Fruit fly (Drosophila melanogaster) whole organism, embryonic: ENCODE data around the gene CG42375.

Source experiments
- Blimp-1 ChIP-seq: fragments of 200-800 bp; sonication (Bioruptor generic); optimal IDR thresholded peaks from 3 replicates; lab custom pipeline; 2018; ENCODE audit warnings: missing biosample characterization, missing genetic modification characterization, mild to moderate bottlenecking, moderate library complexity, missing genetic modification reagents
- CG13287 ChIP-seq: fragments of 200-800 bp; sonication (Bioruptor generic); IDR thresholded peaks from 2 replicates; pipeline ENCODE4 v1.3.6; 2022; ENCODE audit warnings: missing biosample characterization, missing genetic modification characterization; ENCODE audit not compliant: partially characterized antibody
- CG14050 ChIP-seq: fragments of 200-800 bp; sonication (Bioruptor generic); IDR thresholded peaks from 3 replicates; pipeline ENCODE4 v1.3.6; 2022; ENCODE audit warnings: missing biosample characterization, missing genetic modification characterization
- CG17328 ChIP-seq: fragments of 200-800 bp; sonication (Bioruptor generic); IDR thresholded peaks from 2 replicates; pipeline ENCODE4 v1.3.6; 2022; ENCODE audit warnings: missing biosample characterization, missing genetic modification characterization
- CG1832 ChIP-seq: fragments of 200-800 bp; sonication (Bioruptor generic); optimal IDR thresholded peaks from 2 replicates; lab custom pipeline; 2017; ENCODE audit warnings: missing biosample characterization, mild to moderate bottlenecking, missing genetic modification characterization, inconsistent platforms
- CG2116 ChIP-seq: fragments of 200-800 bp; sonication (Bioruptor generic); optimal IDR thresholded peaks from 3 replicates; lab custom pipeline; 2018; ENCODE audit warnings: missing biosample characterization, mild to moderate bottlenecking, missing genetic modification characterization
- CG2678 ChIP-seq: fragments of 200-800 bp; sonication (Bioruptor generic); optimal IDR thresholded peaks from 3 replicates; lab custom pipeline; 2019; ENCODE audit warnings: missing biosample characterization, mild to moderate bottlenecking, missing genetic modification characterization, moderate library complexity
- CG32532 ChIP-seq: fragments of 200-800 bp; sonication (Bioruptor generic); IDR thresholded peaks from 2 replicates; pipeline ENCODE4 v1.3.6; 2022; ENCODE audit warnings: missing biosample characterization, missing genetic modification characterization
- CG34376 ChIP-seq: fragments of 200-800 bp; sonication (Bioruptor generic); optimal IDR thresholded peaks from 2 replicates; lab custom pipeline; 2018; ENCODE audit warnings: missing biosample characterization, mild to moderate bottlenecking, missing genetic modification characterization
- CG34422 ChIP-seq: fragments of 200-800 bp; sonication (Bioruptor generic); IDR thresholded peaks from 3 replicates; pipeline ENCODE4 v1.3.6; 2022; ENCODE audit warnings: missing biosample characterization, missing genetic modification characterization
- CG4360 ChIP-seq: fragments of 200-800 bp; sonication (Bioruptor generic); IDR thresholded peaks from 2 replicates; pipeline ENCODE4 v1.3.6; 2022; ENCODE audit warnings: missing biosample characterization, missing genetic modification characterization
- CG4820 ChIP-seq: fragments of 200-800 bp; sonication (Bioruptor generic); optimal IDR thresholded peaks from 3 replicates; lab custom pipeline; 2016; ENCODE audit warnings: missing biosample characterization, missing genetic modification characterization
- CG6254 ChIP-seq: fragments of 200-800 bp; sonication (Bioruptor generic); optimal IDR thresholded peaks from 3 replicates; lab custom pipeline; 2017; ENCODE audit warnings: mild to moderate bottlenecking, missing biosample characterization, missing genetic modification reagents, missing genetic modification characterization
- CG8765 ChIP-seq: fragments of 200-800 bp; sonication (Bioruptor generic); IDR thresholded peaks from 2 replicates; pipeline ENCODE4 v1.3.6; 2022; ENCODE audit warnings: missing biosample characterization, missing genetic modification characterization
- CG9437 ChIP-seq: fragments of 200-800 bp; sonication (Bioruptor generic); optimal IDR thresholded peaks from 2 replicates; lab custom pipeline; 2018; ENCODE audit warnings: missing biosample characterization, mild to moderate bottlenecking, missing genetic modification characterization
- Dip3 ChIP-seq: fragments of 200-800 bp; sonication (Bioruptor generic); optimal IDR thresholded peaks from 3 replicates; lab custom pipeline; 2016; ENCODE audit warnings: missing biosample characterization, missing genetic modification characterization
- Dll ChIP-seq: fragments of 200-800 bp; sonication (Bioruptor generic); IDR thresholded peaks from 4 replicates; pipeline ENCODE4 v1.3.6; 2022; ENCODE audit warnings: missing biosample characterization, missing genetic modification characterization; ENCODE audit not compliant: partially characterized antibody
- ERR ChIP-seq: fragments of 200-800 bp; sonication (Bioruptor generic); optimal IDR thresholded peaks from 2 replicates; lab custom pipeline; 2016; ENCODE audit warnings: missing biosample characterization, missing genetic modification characterization
- Ets65A ChIP-seq: fragments of 200-800 bp; sonication (Bioruptor generic); peaks from one replicate; lab custom pipeline; 2016; ENCODE audit warnings: missing biosample characterization, missing genetic modification characterization
- Hr3 ChIP-seq: fragments of 200-800 bp; sonication (Bioruptor generic); optimal IDR thresholded peaks from 3 replicates; lab custom pipeline; 2016; ENCODE audit warnings: missing biosample characterization, missing genetic modification characterization
- Hr78 ChIP-seq, 2 experiments: fragments of 200-800 bp in 1 of 2; fragments of >200 bp in 1 of 2; sonication (Bioruptor generic) in 1 of 2; optimal IDR thresholded peaks; 2 replicates each; lab custom pipeline; 2017 to 2019; ENCODE audit warnings: missing biosample characterization in 2 of 2, missing genetic modification characterization in 2 of 2, mild to moderate bottlenecking in 1 of 2, moderate library complexity in 1 of 2
- Jarid2 ChIP-seq: fragments of 200-800 bp; sonication (Bioruptor generic); optimal IDR thresholded peaks from 3 replicates; lab custom pipeline; 2017; ENCODE audit warnings: mild to moderate bottlenecking, missing biosample characterization, missing genetic modification reagents, missing genetic modification characterization
- Max ChIP-seq: fragments of 200-800 bp; sonication (Bioruptor generic); optimal IDR thresholded peaks from 2 replicates; lab custom pipeline; 2016; ENCODE audit warnings: missing biosample characterization, mild to moderate bottlenecking, missing genetic modification characterization
- Med ChIP-seq: fragments of 200-800 bp; sonication (Bioruptor generic); peaks from one replicate; lab custom pipeline; 2016; ENCODE audit warnings: missing biosample characterization, missing genetic modification characterization, mild to moderate bottlenecking, inconsistent platforms, moderate library complexity
- Nf-YB ChIP-seq: fragments of 200-800 bp; sonication (Bioruptor generic); optimal IDR thresholded peaks from 3 replicates; lab custom pipeline; 2019; ENCODE audit warnings: missing biosample characterization, mild to moderate bottlenecking, missing genetic modification characterization, moderate library complexity
- Opbp ChIP-seq: fragments of 200-800 bp; sonication (Bioruptor generic); IDR thresholded peaks from 3 replicates; pipeline ENCODE4 v1.3.6; 2022; ENCODE audit warnings: missing biosample characterization, missing genetic modification characterization; ENCODE audit not compliant: partially characterized antibody
- Pdp1 ChIP-seq, 2 experiments: fragments of 200-800 bp; sonication (Bioruptor generic); optimal IDR thresholded peaks; 3 replicates each; lab custom pipeline; 2016; ENCODE audit warnings: missing biosample characterization in 2 of 2, missing genetic modification characterization in 2 of 2, mild to moderate bottlenecking in 1 of 2, moderate library complexity in 1 of 2
- Rfx ChIP-seq: fragments of 200-800 bp; sonication (Bioruptor generic); IDR thresholded peaks from 2 replicates; pipeline ENCODE4 v1.3.6; 2022; ENCODE audit warnings: missing biosample characterization, missing genetic modification characterization
- Trl ChIP-seq, 3 experiments: fragments of >200 bp in 2 of 3; fragments of 200-800 bp in 1 of 3; sonication (Bioruptor generic) in 1 of 3; optimal IDR thresholded peaks; 2 replicates in 1 of 3; 3 replicates in 2 of 3; lab custom pipeline; 2016 to 2017; ENCODE audit warnings: missing biosample characterization in 1 of 3, missing genetic modification characterization in 1 of 3
- abd-A ChIP-seq: fragments of 200-800 bp; sonication (Bioruptor generic); optimal IDR thresholded peaks from 3 replicates; lab custom pipeline; 2019; ENCODE audit warnings: missing biosample characterization, mild to moderate bottlenecking, missing genetic modification characterization, moderate library complexity
- ac ChIP-seq: fragments of 200-800 bp; sonication (Bioruptor generic); optimal IDR thresholded peaks from 3 replicates; lab custom pipeline; 2017; ENCODE audit warnings: missing biosample characterization, mild to moderate bottlenecking, missing genetic modification characterization
- ase ChIP-seq: fragments of 200-800 bp; sonication (Bioruptor generic); IDR thresholded peaks from 3 replicates; pipeline ENCODE4 v1.3.6; 2022; ENCODE audit warnings: missing biosample characterization, missing genetic modification characterization
- bab2 ChIP-seq: fragments of 200-800 bp; sonication (Bioruptor generic); optimal IDR thresholded peaks from 2 replicates; lab custom pipeline; 2016; ENCODE audit warnings: missing biosample characterization, missing genetic modification characterization
- chm ChIP-seq: fragments of 200-800 bp; sonication (Bioruptor generic); IDR thresholded peaks from 2 replicates; pipeline ENCODE4 v1.3.6; 2022; ENCODE audit warnings: missing biosample characterization, missing genetic modification characterization
- fd64A ChIP-seq: fragments of 200-800 bp; sonication (Bioruptor generic); optimal IDR thresholded peaks from 3 replicates; lab custom pipeline; 2018; ENCODE audit warnings: missing biosample characterization, mild to moderate bottlenecking, missing genetic modification characterization
- ftz-f1 ChIP-seq: fragments of 200-800 bp; sonication (Bioruptor generic); optimal IDR thresholded peaks from 2 replicates; lab custom pipeline; 2016; ENCODE audit warnings: missing biosample characterization, missing genetic modification characterization
- gcm ChIP-seq: fragments of 200-800 bp; sonication (Bioruptor generic); optimal IDR thresholded peaks from 2 replicates; lab custom pipeline; 2019; ENCODE audit warnings: missing biosample characterization, mild to moderate bottlenecking, missing genetic modification characterization, moderate library complexity
- gro ChIP-seq: fragments of 200-800 bp; sonication (Bioruptor generic); optimal IDR thresholded peaks from 2 replicates; lab custom pipeline; 2016; ENCODE audit warnings: missing biosample characterization, missing genetic modification characterization
- gsb-n ChIP-seq: fragments of 200-800 bp; sonication (Bioruptor generic); optimal IDR thresholded peaks from 3 replicates; lab custom pipeline; 2018; ENCODE audit warnings: missing biosample characterization, mild to moderate bottlenecking, missing genetic modification characterization
- onecut ChIP-seq: fragments of 200-800 bp; sonication (Bioruptor generic); IDR thresholded peaks from 2 replicates; pipeline ENCODE4 v1.3.6; 2022; ENCODE audit warnings: missing biosample characterization, missing genetic modification characterization
- pan ChIP-seq, 4 experiments: fragments of >200 bp in 3 of 4; fragments of 200-800 bp in 1 of 4; sonication (Bioruptor generic) in 1 of 4; optimal IDR thresholded peaks in 3 of 4; IDR thresholded peaks in 1 of 4; 2 replicates each; pipeline versions ENCODE4 v1.3.6 to Lab custom; 2017 to 2022; ENCODE audit warnings: missing biosample characterization in 2 of 4, missing genetic modification characterization in 2 of 4, mixed read lengths in 1 of 4
- sc ChIP-seq, 3 experiments: fragments of >200 bp in 2 of 3; fragments of 200-800 bp in 1 of 3; sonication (Bioruptor generic) in 1 of 3; optimal IDR thresholded peaks; 2 replicates in 2 of 3; 3 replicates in 1 of 3; lab custom pipeline; 2017; ENCODE audit warnings: mild to moderate bottlenecking in 1 of 3, missing biosample characterization in 1 of 3, missing genetic modification characterization in 1 of 3, missing genetic modification reagents in 1 of 3
- sens-2 ChIP-seq: fragments of 200-800 bp; sonication (Bioruptor generic); IDR thresholded peaks from 2 replicates; pipeline ENCODE4 v1.3.6; 2022; ENCODE audit warnings: missing biosample characterization, missing genetic modification characterization
- slou ChIP-seq: fragments of 200-800 bp; sonication (Bioruptor generic); optimal IDR thresholded peaks from 3 replicates; lab custom pipeline; 2016; ENCODE audit warnings: missing biosample characterization, missing genetic modification characterization
- vvl ChIP-seq: fragments of 200-800 bp; sonication (Bioruptor generic); IDR thresholded peaks from 2 replicates; pipeline ENCODE4 v1.3.6; 2022; ENCODE audit warnings: missing biosample characterization, missing genetic modification characterization
- wek ChIP-seq: fragments of 200-800 bp; sonication (Bioruptor generic); optimal IDR thresholded peaks from 3 replicates; lab custom pipeline; 2018; ENCODE audit warnings: missing biosample characterization, mild to moderate bottlenecking, missing genetic modification characterization, moderate library complexity
- zen2 ChIP-seq: fragments of 200-800 bp; sonication (Bioruptor generic); IDR thresholded peaks from 3 replicates; pipeline ENCODE4 v1.3.6; 2022; ENCODE audit warnings: missing biosample characterization, missing genetic modification characterization; ENCODE audit not compliant: partially characterized antibody

Gene CG42375

dm6 chr3R:13812736-13813250 lies 33.4 kb downstream of the CG42375 start, which contains the start of the genes tal-1A, tal-2A, tal-3A and tal-AA (continued):
- TF ChIP-seq gro (GFP tag; lab: Kevin White, UChicago) (peak; percentile 3), CG34376 (GFP tag; lab: Kevin White, UChicago) (peak; percentile 14), fd64A (GFP tag; lab: Kevin White, UChicago) (peak; percentile 29), pan (optimal IDR thresholded peaks at IDR 0.05; lab: Kevin White, UChicago) (no peak), pan (GFP tag; optimal IDR thresholded peaks at IDR 0.05 in 1 of 2, IDR thresholded peaks at IDR 0.05 in 1 of 2) (peak in 1 of 2 experiments; percentile 39), Max (GFP tag; lab: Kevin White, UChicago) (no peak), Dip3 (GFP tag; lab: Kevin White, UChicago) (no peak), CG4360 (peak; percentile 29), Med (GFP tag; lab: Kevin White, UChicago) (peak; percentile 81), CG2116 (GFP tag; lab: Kevin White, UChicago) (no peak), gsb-n (tag; lab: Kevin White, UChicago) (peak; percentile 26), wek (GFP tag; lab: Kevin White, UChicago) (peak; percentile 43), Dll (peak; percentile 74), bab2 (GFP tag; lab: Kevin White, UChicago) (no peak), Pdp1 (GFP tag; optimal IDR thresholded peaks at IDR 0.05; lab: Kevin White, UChicago) (peak in 1 of 2 experiments; percentile 75), CG13287 (GFP tag; lab: Robert Waterston, UW) (peak; percentile 74), Jarid2 (GFP tag; lab: Kevin White, UChicago) (peak; percentile 87), CG34422 (0 out of 3 replicates have a peak, but pooled peaks have one; percentile 33), sens-2 (GFP tag; lab: Robert Waterston, UW) (0 out of 2 replicates have a peak, but pooled peaks have one; percentile 32), Hr3 (GFP tag; lab: Kevin White, UChicago) (no peak), onecut (GFP tag; lab: Robert Waterston, UW) (0 out of 2 replicates have a peak, but pooled peaks have one; percentile 11), Ets65A (GFP tag; lab: Kevin White, UChicago) (peak; percentile 44), slou (GFP tag; lab: Kevin White, UChicago) (no peak), zen2 (GFP tag; lab: Robert Waterston, UW) (peak; percentile 88), CG6254 (GFP tag; lab: Kevin White, UChicago) (peak; percentile 51), Nf-YB (GFP tag; lab: Kevin White, UChicago) (peak; percentile 90), chm (GFP tag; lab: Robert Waterston, UW) (peak; percentile 84), Rfx (peak; percentile 25; the same call in 1 of the 2 replicates), sc (optimal IDR thresholded peaks at IDR 0.05; lab: Kevin White, UChicago) (no peak), sc (GFP tag; optimal IDR thresholded peaks at IDR 0.05; lab: Kevin White, UChicago) (peak; percentile 19), Blimp-1 (GFP tag; lab: Kevin White, UChicago) (peak; percentile 38), ase (GFP tag; lab: Robert Waterston, UW) (no peak), gcm (GFP tag; lab: Kevin White, UChicago) (peak; percentile 7), CG9437 (GFP tag; lab: Kevin White, UChicago) (no peak), CG8765 (no peak), CG17328 (GFP tag; lab: Robert Waterston, UW) (0 out of 2 replicates have a peak, but pooled peaks have one; percentile 10), Hr78 (GFP tag; optimal IDR thresholded peaks at IDR 0.05; lab: Kevin White, UChicago) (peak in 1 of 2 experiments; percentile 27), ac (GFP tag; lab: Kevin White, UChicago) (peak; percentile 81), Opbp (0 out of 3 replicates have a peak, but pooled peaks have one; percentile 47), CG14050 (GFP tag; lab: Robert Waterston, UW) (no peak), Trl (optimal IDR thresholded peaks at IDR 0.05; lab: Kevin White, UChicago) (peak; percentile 96 to 99), Trl (GFP tag; optimal IDR thresholded peaks at IDR 0.05; lab: Kevin White, UChicago) (peak; percentile 30), CG32532 (GFP tag; lab: Robert Waterston, UW) (peak; percentile 81; the same call in 1 of the 2 replicates), ERR (GFP tag; lab: Kevin White, UChicago) (no peak), CG2678 (tag; lab: Kevin White, UChicago) (no peak), CG4820 (GFP tag; lab: Kevin White, UChicago) (no peak), vvl (GFP tag; lab: Robert Waterston, UW) (peak; percentile 60; the same call in 1 of the 2 replicates), abd-A (tag; lab: Kevin White, UChicago) (peak; percentile 21), ftz-f1 (GFP tag; lab: Kevin White, UChicago) (peak; percentile 23), CG1832 (GFP tag; lab: Kevin White, UChicago) (peak; percentile 81)
